Fruit fly (Drosophila melanogaster) whole organism: ENCODE results near the gene CG14075.

Experiments
- CG8478 ChIP-seq: fragments of >200 bp; optimal IDR thresholded peaks from 2 replicates; lab custom pipeline; 2018; ENCODE audit warnings: inconsistent platforms
- pan ChIP-seq: fragments of >200 bp; optimal IDR thresholded peaks from 2 replicates; lab custom pipeline; 2017
- usp ChIP-seq: fragments of >200 bp; optimal IDR thresholded peaks from 2 replicates; lab custom pipeline; 2017; ENCODE audit warnings: missing biosample characterization, missing genetic modification characterization, mixed read lengths

- TF ChIP-seq CG8478: no peak
- no peak for TF ChIP-seq pan
- TF ChIP-seq usp (GFP tag; lab: Kevin White, UChicago): no peak
These were observed 18.5 kb downstream of the CG14075 start, which contains the start of gene SmydA-2 for dm6 chr3L:19003220-19003619.
